Fruit fly (Drosophila melanogaster) whole organism, adult: Measurements from ENCODE around the gene CG43095.

ENCODE experiments used
- CG12768 ChIP-seq: fragments of 200-800 bp; sonication (Bioruptor generic); optimal IDR thresholded peaks from 2 replicates; lab custom pipeline; 2017; ENCODE audit warnings: missing biosample characterization, missing genetic modification characterization, mild to moderate bottlenecking, moderate library complexity, missing genetic modification reagents
- CG14711 ChIP-seq: fragments of 200-800 bp; sonication (Bioruptor generic); optimal IDR thresholded peaks from 2 replicates; lab custom pipeline; 2018; ENCODE audit warnings: missing biosample characterization, mild to moderate bottlenecking, missing genetic modification characterization, moderate library complexity
- CG33017 ChIP-seq: fragments of 200-800 bp; sonication (Bioruptor generic); optimal IDR thresholded peaks from 2 replicates; lab custom pipeline; 2018; ENCODE audit warnings: missing biosample characterization, mild to moderate bottlenecking, missing genetic modification characterization, moderate library complexity
- Clk ChIP-seq: fragments of 200-800 bp; sonication (Bioruptor generic); optimal IDR thresholded peaks from 2 replicates; lab custom pipeline; 2017; ENCODE audit warnings: missing biosample characterization, missing genetic modification characterization
- Hr96 ChIP-seq: fragments of 200-800 bp; sonication (Bioruptor generic); optimal IDR thresholded peaks from 2 replicates; lab custom pipeline; 2016; ENCODE audit warnings: missing biosample characterization, missing genetic modification characterization
- cnc ChIP-seq, 2 experiments: fragments of >200 bp; optimal IDR thresholded peaks; 2 replicates each; lab custom pipeline; 2017
- kay ChIP-seq: fragments of 200-800 bp; sonication (Bioruptor generic); peaks from one replicate; lab custom pipeline; 2016; ENCODE audit warnings: missing biosample characterization, missing genetic modification characterization, borderline replicate concordance
- ovo ChIP-seq: fragments of 200-800 bp; sonication (Bioruptor generic); optimal IDR thresholded peaks from 2 replicates; lab custom pipeline; 2016; ENCODE audit warnings: missing biosample characterization, missing genetic modification characterization
- toe ChIP-seq: fragments of 200-800 bp; sonication (Bioruptor generic); optimal IDR thresholded peaks from 2 replicates; lab custom pipeline; 2016; ENCODE audit warnings: missing biosample characterization, missing genetic modification characterization

DNA sequence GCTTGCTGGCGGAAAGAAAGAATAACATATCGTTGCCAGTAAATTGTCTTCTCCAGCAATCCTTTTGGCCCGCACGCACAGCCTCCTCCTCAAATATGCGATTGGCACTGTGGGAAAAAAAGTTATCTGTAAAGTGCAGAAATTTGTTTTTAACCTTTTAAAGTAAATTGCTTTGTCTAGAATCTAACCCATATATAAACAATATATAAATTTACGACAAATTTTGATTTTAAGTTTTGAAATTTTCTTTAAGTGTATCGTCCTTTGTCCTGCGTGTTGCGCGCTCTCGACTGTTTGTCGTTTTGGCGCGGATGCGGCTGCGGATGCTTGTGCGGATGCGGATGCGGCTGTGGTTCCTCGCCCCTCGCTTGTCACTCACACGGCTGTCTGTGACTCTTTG, 35.6 kb upstream of the CG43095 start:
- no peak for TF ChIP-seq CG33017
- no peak for TF ChIP-seq CG14711
- no peak for TF ChIP-seq toe (GFP tag; lab: Kevin White, UChicago)
- no peak for TF ChIP-seq Clk (GFP tag; lab: Kevin White, UChicago)
- TF ChIP-seq ovo: no peak
- no peak for TF ChIP-seq CG12768 (GFP tag; lab: Kevin White, UChicago)
- no peak for TF ChIP-seq kay (GFP tag; lab: Kevin White, UChicago)
- TF ChIP-seq Hr96 (GFP tag; lab: Kevin White, UChicago): no peak
- no peak for TF ChIP-seq cnc (optimal IDR thresholded peaks at IDR 0.05; lab: Kevin White, UChicago)
